Fruit fly (Drosophila melanogaster) whole organism, wandering third instar larva: Measurements from ENCODE around the gene Nsun5.

ENCODE experiments used
- Abd-B ChIP-seq: fragments of >200 bp; optimal IDR thresholded peaks from 2 replicates; lab custom pipeline; 2017; ENCODE audit warnings: missing biosample characterization, missing genetic modification characterization
- Dif ChIP-seq: fragments of 200-275, 200-300 bp; sonication (Bioruptor generic); optimal IDR thresholded peaks from 2 replicates; lab custom pipeline; 2018; ENCODE audit warnings: missing biosample characterization, missing genetic modification characterization; ENCODE audit not compliant: partially characterized antibody
- HLH106 ChIP-seq: fragments of 200-800 bp; optimal IDR thresholded peaks from 3 replicates; lab custom pipeline; 2019; ENCODE audit warnings: missing biosample characterization, mild to moderate bottlenecking, missing genetic modification characterization, moderate library complexity
- Jra ChIP-seq: sonication (Bioruptor generic); optimal IDR thresholded peaks from 2 replicates; lab custom pipeline; 2016; ENCODE audit warnings: missing biosample characterization, missing genetic modification characterization
- Mio ChIP-seq: sonication (Bioruptor generic); optimal IDR thresholded peaks from 2 replicates; lab custom pipeline; 2016; ENCODE audit warnings: missing biosample characterization, missing genetic modification characterization
- N ChIP-seq: fragments of >200 bp; optimal IDR thresholded peaks from 2 replicates; lab custom pipeline; 2018; ENCODE audit warnings: missing biosample characterization, missing external identifiers, missing genetic modification characterization
- dmrt93B ChIP-seq: fragments of 200-800 bp; sonication (Bioruptor generic); optimal IDR thresholded peaks from 2 replicates; lab custom pipeline; 2018; ENCODE audit warnings: missing biosample characterization, mild to moderate bottlenecking, missing genetic modification characterization
- fru ChIP-seq: fragments of 200-800 bp; sonication (Bioruptor generic); optimal IDR thresholded peaks from 3 replicates; lab custom pipeline; 2016; ENCODE audit warnings: missing biosample characterization, mild to moderate bottlenecking, missing genetic modification characterization
- h ChIP-seq: fragments of 200-800 bp; sonication (Bioruptor generic); optimal IDR thresholded peaks from 3 replicates; lab custom pipeline; 2016; ENCODE audit warnings: missing biosample characterization, mild to moderate bottlenecking, missing genetic modification characterization
- lola ChIP-seq: fragments of >200 bp; optimal IDR thresholded peaks from 2 replicates; lab custom pipeline; 2017; ENCODE audit warnings: missing biosample characterization, missing genetic modification characterization
- psq ChIP-seq: fragments of 200-800 bp; sonication (Bioruptor generic); optimal IDR thresholded peaks from 3 replicates; lab custom pipeline; 2017; ENCODE audit warnings: missing biosample characterization, mild to moderate bottlenecking, missing genetic modification characterization, moderate library complexity
- usp ChIP-seq: fragments of >200 bp; optimal IDR thresholded peaks from 2 replicates; lab custom pipeline; 2017; ENCODE audit warnings: missing biosample characterization, missing genetic modification characterization

dm6 chr3R:19112372-19112771, 49.7 kb downstream of the Nsun5 start:
- TF ChIP-seq Mio (GFP tag; lab: Kevin White, UChicago) (no peak), HLH106 (tag; lab: Kevin White, UChicago) (no peak), N (no peak), psq (no peak), h (GFP tag; lab: Kevin White, UChicago) (no peak), Abd-B (GFP tag; lab: Kevin White, UChicago) (no peak), lola (GFP tag; lab: Kevin White, UChicago) (no peak), dmrt93B (GFP tag; lab: Kevin White, UChicago) (no peak), fru (no peak), Dif (GFP tag; lab: Kevin White, UChicago) (no peak), usp (no peak), Jra (GFP tag; lab: Kevin White, UChicago) (no peak)
